Worm (Caenorhabditis elegans): ENCODE measurements around the gene F46C8.1.

The F46C8.1 gene

ce11 chrX:7507141-7507540, 41.1 kb upstream of the F46C8.1 start (continued):
- TF ChIP-seq snpc-4 (tag; optimal IDR thresholded peaks at IDR 0.05) = no peak
- no peak for TF ChIP-seq mxl-3 (GFP tag; optimal IDR thresholded peaks at IDR 0.05)
- no peak for TF ChIP-seq sdz-12 (GFP tag; optimal IDR thresholded peaks at IDR 0.05)
- TF ChIP-seq F10B5.3 (tag; optimal IDR thresholded peaks at IDR 0.05) = no peak
- no peak for TF ChIP-seq lin-29 (GFP tag; IDR thresholded peaks at IDR 0.05)
- TF ChIP-seq ces-1 (GFP tag; optimal IDR thresholded peaks at IDR 0.05) = no peak
- TF ChIP-seq ceh-82 (tag; optimal IDR thresholded peaks at IDR 0.05) = no peak
- peak; percentile 68 for TF ChIP-seq snpc-1.2 (GFP tag; IDR thresholded peaks at IDR 0.05)

DNA sequence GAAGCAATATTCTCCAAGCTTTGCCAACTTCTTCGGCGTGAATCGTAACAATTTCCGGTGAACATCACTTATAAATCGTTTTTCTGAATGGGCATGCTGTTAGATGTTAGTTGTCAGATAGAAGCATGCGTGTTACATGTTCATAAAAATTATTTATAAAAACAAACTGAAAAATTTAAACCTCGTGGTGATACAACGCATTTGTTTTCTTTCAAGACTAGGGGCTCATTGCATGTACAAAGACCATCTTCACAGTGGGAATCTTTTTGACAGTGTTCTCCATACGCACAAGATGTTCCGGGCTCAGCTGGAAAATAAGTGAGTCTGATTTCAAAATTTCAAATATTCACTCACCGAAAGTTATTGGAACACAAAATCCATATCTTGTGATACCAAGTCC, 35.5 kb upstream of the F46C8.1 start:
- no peak for TF ChIP-seq sdz-12 (GFP tag; optimal IDR thresholded peaks at IDR 0.05)
- TF ChIP-seq unc-62 (GFP tag; optimal IDR thresholded peaks at IDR 0.05 in 1 of 2) = peak in 1 of 2 experiments; percentile 65
- no peak for TF ChIP-seq unc-62 (tag; optimal IDR thresholded peaks at IDR 0.05)

DNA sequence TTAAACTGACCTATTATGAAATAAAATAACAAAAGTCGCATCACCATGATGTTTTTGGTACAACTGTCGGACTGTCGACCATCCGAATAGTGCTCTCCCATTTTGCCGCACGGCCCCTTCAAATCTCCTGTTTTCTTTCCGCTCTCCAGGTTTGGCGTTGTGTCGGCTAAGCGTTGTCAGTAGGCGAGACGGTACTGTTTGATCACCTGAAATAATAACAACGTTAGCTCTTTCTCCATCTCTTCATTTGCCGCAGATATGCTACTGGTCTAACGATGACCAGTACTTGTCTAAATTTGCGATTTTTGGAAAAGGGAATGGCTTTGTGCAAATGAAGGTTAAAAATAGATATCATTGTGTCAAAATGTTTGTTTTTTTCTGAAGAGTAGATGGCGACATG, 28.7 kb upstream of the F46C8.1 start, which contains the start of gene chts-1:
Gene chts-1 (minus strand): TSS at position 101 of the 400 bp plus-strand sequence.
- TF ChIP-seq duxl-1 (tag; optimal IDR thresholded peaks at IDR 0.05; ENCODE audit: poor library complexity) (no peak), unc-62 (GFP tag; optimal IDR thresholded peaks at IDR 0.05 in 1 of 2) (peak in 1 of 2 experiments; percentile 85), unc-62 (tag; optimal IDR thresholded peaks at IDR 0.05) (no peak), vab-7 (GFP tag; IDR thresholded peaks at IDR 0.05) (no peak), nhr-237 (tag; optimal IDR thresholded peaks at IDR 0.05) (no peak), nhr-42 (GFP tag; IDR thresholded peaks at IDR 0.05) (no peak), saeg-2 (GFP tag; IDR thresholded peaks at IDR 0.05) (no peak), mes-2 (tag; optimal IDR thresholded peaks at IDR 0.05; ENCODE audit: poor library complexity, severe bottlenecking) (no peak)

ce11 chrX:7522595-7522994, 25.7 kb upstream of the F46C8.1 start:
- TF ChIP-seq daf-16 (GFP tag; optimal IDR thresholded peaks at IDR 0.05) (peak in 1 of 2 experiments; percentile 74), daf-16 (tag; optimal IDR thresholded peaks at IDR 0.05) (no peak), spr-1 (tag; optimal IDR thresholded peaks at IDR 0.05) (no peak), hlh-11 (tag; optimal IDR thresholded peaks at IDR 0.05) (peak; percentile 44), hlh-30 (tag; optimal IDR thresholded peaks at IDR 0.05; ENCODE audit: insufficient read depth) (peak; percentile 20)

ce11 chrX:7523799-7524198, 24.5 kb upstream of the F46C8.1 start:
- TF ChIP-seq ceh-20 (GFP tag; IDR thresholded peaks at IDR 0.05) = 0 out of 2 replicates have a peak, but pooled peaks have one; percentile 11
- peak; percentile 69 for TF ChIP-seq hlh-11 (tag; optimal IDR thresholded peaks at IDR 0.05)
- TF ChIP-seq gei-8 (GFP tag; optimal IDR thresholded peaks at IDR 0.05) = no peak
- peak; percentile 52 for TF ChIP-seq nhr-11 (tag; optimal IDR thresholded peaks at IDR 0.05)
- TF ChIP-seq aha-1 (tag) = peak; percentile 81
- no peak for TF ChIP-seq dmd-9 (GFP tag; IDR thresholded peaks at IDR 0.05)
- TF ChIP-seq nhr-10 (tag; optimal IDR thresholded peaks at IDR 0.05) = no peak
- peak in 1 of 2 experiments; percentile 89 for TF ChIP-seq daf-16 (GFP tag; optimal IDR thresholded peaks at IDR 0.05)
- no peak for TF ChIP-seq daf-16 (tag; optimal IDR thresholded peaks at IDR 0.05)

DNA sequence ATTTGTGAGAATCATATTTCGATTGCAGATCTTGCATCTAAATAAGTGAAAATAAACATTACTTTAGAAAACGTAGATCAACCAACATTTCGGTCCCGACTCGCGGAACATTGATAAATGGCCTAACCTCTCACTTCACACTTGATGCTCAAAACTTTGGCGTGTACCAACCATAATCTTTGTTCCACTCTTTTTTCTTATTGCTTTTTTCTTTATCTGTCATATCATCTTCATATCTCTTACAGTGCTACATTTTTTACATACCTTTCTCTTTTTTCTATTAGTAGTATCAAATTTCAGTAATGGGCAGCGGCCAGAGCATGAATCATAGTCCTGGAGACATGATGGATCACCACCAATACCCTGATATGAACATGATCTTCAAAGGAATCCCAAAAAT, 23.0 kb upstream of the F46C8.1 start, which contains the start of gene F46C8.3:
Gene F46C8.3 (plus strand): TSS at position 301 of the 400 bp plus-strand sequence.
- TF ChIP-seq daf-8 (GFP tag; IDR thresholded peaks at IDR 0.05) (no peak), mdt-29 (GFP tag; IDR thresholded peaks at IDR 0.05) (no peak), zip-2 (tag; optimal IDR thresholded peaks at IDR 0.05) (no peak), set-16 (GFP tag; IDR thresholded peaks at IDR 0.05) (no peak), unc-130 (GFP tag; optimal IDR thresholded peaks at IDR 0.05) (no peak), snpc-1.2 (GFP tag; IDR thresholded peaks at IDR 0.05) (no peak), R02D3.7 (tag; optimal IDR thresholded peaks at IDR 0.05) (no peak), nhr-41 (GFP tag; IDR thresholded peaks at IDR 0.05) (no peak), daf-16 (GFP tag; optimal IDR thresholded peaks at IDR 0.05) (no peak), daf-16 (tag; optimal IDR thresholded peaks at IDR 0.05) (no peak), lin-1 (GFP tag; IDR thresholded peaks at IDR 0.05) (no peak), daf-19 (GFP tag; conservative IDR thresholded peaks at IDR 0.05) (no peak), vab-7 (GFP tag; IDR thresholded peaks at IDR 0.05) (no peak), zip-11 (GFP tag; IDR thresholded peaks at IDR 0.05) (no peak), rbr-2 (tag; optimal IDR thresholded peaks at IDR 0.05) (no peak), tag-97 (GFP tag; IDR thresholded peaks at IDR 0.05) (no peak), ama-1 (optimal IDR thresholded peaks at IDR 0.05) (no peak)
